Worm (Caenorhabditis elegans): Measurements from ENCODE around the gene C09H10.9.
"Not testable (repeated sequence)": the region's sequence is repeated elsewhere in the genome, so short reads cannot be mapped to it uniquely, and the experiment has no call there.

The C09H10.9 gene

ce11 chrII:11110419-11110818, 6.2 kb downstream of the C09H10.9 start:
- TF ChIP-seq ztf-29 (GFP tag; IDR thresholded peaks at IDR 0.05), result no peak
- no peak for TF ChIP-seq med-1 (GFP tag; optimal IDR thresholded peaks at IDR 0.05; ENCODE audit: insufficient read depth)
- TF ChIP-seq flt-1 (GFP tag; IDR thresholded peaks at IDR 0.05), result no peak
- TF ChIP-seq klf-2 (GFP tag; conservative IDR thresholded peaks at IDR 0.05), result no peak
- no peak for TF ChIP-seq cog-1 (tag; optimal IDR thresholded peaks at IDR 0.05)
- no peak for TF ChIP-seq tab-1 (GFP tag; IDR thresholded peaks at IDR 0.05)
- TF ChIP-seq ref-1 (GFP tag; conservative IDR thresholded peaks at IDR 0.05), result no peak
- no peak for TF ChIP-seq ztf-23 (GFP tag; IDR thresholded peaks at IDR 0.05)
- no peak for TF ChIP-seq T22C8.4 (GFP tag; IDR thresholded peaks at IDR 0.05)

DNA sequence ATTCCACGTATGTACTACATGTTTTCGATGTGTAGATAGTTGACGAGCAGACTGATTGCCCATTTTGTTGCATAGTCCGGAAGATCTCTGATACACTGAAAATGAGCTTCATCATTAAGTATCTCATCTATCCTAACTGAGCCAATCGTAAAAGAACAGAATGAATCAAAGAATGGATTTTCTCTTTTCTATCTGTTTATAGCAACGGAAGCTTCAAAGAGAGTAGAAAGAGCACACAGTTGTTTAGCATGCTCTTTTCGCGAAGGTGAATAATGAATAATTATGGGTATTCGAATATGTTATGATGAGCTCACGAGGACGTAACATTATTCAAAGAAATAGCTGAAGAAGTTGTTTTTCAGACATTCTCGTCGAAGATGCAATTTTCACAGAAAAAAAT, 6.8 kb downstream of the C09H10.9 start, which contains the start of gene glb-4:
Gene glb-4 (minus strand): TSS at position 101 of the 400 bp plus-strand sequence.
- TF ChIP-seq T22C8.4 (GFP tag; IDR thresholded peaks at IDR 0.05) (no peak), tab-1 (GFP tag; IDR thresholded peaks at IDR 0.05) (no peak), klf-2 (GFP tag; conservative IDR thresholded peaks at IDR 0.05) (no peak)

DNA sequence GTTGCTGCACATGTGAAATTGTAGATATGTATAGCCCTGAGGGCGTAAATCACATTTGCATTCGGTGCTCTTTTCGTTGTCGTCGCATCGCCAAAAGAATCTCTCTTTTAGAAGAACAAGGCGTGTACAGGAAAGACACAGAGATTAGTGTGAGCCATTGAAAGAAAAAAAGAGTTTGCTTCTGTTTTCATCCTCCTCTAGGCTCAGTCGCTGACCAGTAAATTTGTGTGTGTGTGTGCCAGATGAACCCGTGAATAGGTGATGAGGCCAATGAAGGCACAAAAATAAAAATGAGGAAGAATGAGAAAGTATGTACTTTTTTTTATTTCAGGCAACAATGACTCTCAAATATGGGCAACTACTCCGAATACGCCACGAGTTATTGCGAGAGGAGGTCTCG, 8.2 kb downstream of the C09H10.9 start, which contains the start of gene mat-2:
Gene mat-2 (plus strand): TSS at position 301 of the 400 bp plus-strand sequence.
- TF ChIP-seq ztf-23 (GFP tag; IDR thresholded peaks at IDR 0.05), result no peak
- TF ChIP-seq cog-1 (tag; optimal IDR thresholded peaks at IDR 0.05), result no peak
- no peak for TF ChIP-seq ztf-29 (GFP tag; IDR thresholded peaks at IDR 0.05)
- no peak for TF ChIP-seq klf-2 (GFP tag; conservative IDR thresholded peaks at IDR 0.05)
- TF ChIP-seq flt-1 (GFP tag; IDR thresholded peaks at IDR 0.05), result no peak
- no peak for TF ChIP-seq med-1 (GFP tag; optimal IDR thresholded peaks at IDR 0.05; ENCODE audit: insufficient read depth)
- no peak for TF ChIP-seq T22C8.4 (GFP tag; IDR thresholded peaks at IDR 0.05)
- TF ChIP-seq ref-1 (GFP tag; conservative IDR thresholded peaks at IDR 0.05), result no peak
- TF ChIP-seq tab-1 (GFP tag; IDR thresholded peaks at IDR 0.05), result no peak

- not testable (repeated sequence) for TF ChIP-seq flt-1 (GFP tag; IDR thresholded peaks at IDR 0.05); cog-1 (tag; optimal IDR thresholded peaks at IDR 0.05); ref-1 (GFP tag; conservative IDR thresholded peaks at IDR 0.05)
Measured at ce11 chrII:11121800-11122199, 17.5 kb downstream of the C09H10.9 start, which contains the start of gene W10C6.2. Gene W10C6.2 (minus strand): TSS chrII:11121900.

DNA sequence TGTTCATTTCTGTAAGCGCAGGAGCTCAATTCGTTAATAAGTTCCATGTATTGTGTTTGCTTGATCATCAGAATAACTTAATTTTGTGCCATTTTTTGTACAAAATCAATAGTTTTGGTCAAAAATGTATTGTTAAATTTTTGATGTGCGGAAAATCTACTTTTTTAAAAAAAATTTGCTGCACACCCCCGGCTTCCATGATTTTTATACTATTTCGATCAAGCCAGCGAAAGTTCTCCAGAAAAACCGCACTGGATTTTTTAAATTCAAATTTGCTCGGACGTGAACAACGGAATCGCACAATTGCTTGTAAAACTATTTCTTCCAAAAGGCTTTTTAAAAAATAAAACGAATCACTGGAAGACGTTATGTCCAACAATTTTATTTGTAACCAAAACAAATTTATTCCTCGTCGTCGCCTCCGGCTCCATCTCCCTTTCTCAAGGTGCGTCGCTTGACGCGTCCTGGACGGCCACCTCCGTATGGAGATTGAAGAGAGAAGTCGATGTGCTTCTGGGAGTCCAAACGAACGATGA, 20.9 kb downstream of the C09H10.9 start:
- TF ChIP-seq flt-1 (GFP tag; IDR thresholded peaks at IDR 0.05) (no peak), ztf-23 (GFP tag; IDR thresholded peaks at IDR 0.05) (no peak), med-1 (GFP tag; optimal IDR thresholded peaks at IDR 0.05; ENCODE audit: insufficient read depth) (no peak), T22C8.4 (GFP tag; IDR thresholded peaks at IDR 0.05) (no peak), tab-1 (GFP tag; IDR thresholded peaks at IDR 0.05) (no peak), ref-1 (GFP tag; conservative IDR thresholded peaks at IDR 0.05) (no peak)

DNA sequence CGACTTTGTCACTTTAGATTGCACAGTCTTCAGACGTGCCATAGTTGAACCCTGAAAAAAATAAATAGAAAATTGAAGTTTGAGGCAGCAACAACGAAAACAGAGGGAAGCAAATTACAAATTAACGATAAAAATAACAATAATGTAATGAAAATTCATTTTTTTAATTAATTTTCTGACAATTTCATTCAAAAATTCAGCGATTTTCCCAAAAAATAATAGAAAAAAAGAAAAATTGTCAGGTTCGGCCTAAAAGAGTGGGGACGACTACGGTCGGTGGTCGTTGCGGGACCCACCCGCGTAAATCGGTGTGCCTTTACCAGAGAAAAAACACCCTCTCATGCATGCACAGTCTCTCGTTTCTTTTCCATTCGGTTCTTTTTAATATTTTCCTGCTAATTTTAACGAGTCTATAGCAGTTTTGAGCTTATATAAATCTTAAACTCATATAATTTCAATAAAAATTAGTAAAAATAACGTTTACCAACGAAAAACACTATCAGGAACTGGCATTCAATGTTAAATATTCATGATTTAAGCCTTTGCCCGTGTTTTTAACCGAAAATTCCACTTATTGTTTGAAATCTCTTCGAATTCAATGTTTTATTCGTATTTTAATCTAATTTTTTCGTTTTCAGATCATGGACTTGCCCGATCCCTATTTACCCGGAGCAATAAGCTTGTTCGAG, 22.2 kb downstream of the C09H10.9 start, which contains the start of the genes rps-9 and lsm-1:
Gene rps-9 (minus strand): TSS at position 51 of the 689 bp plus-strand sequence.
Gene lsm-1 (plus strand): TSS at position 639 of the 689 bp plus-strand sequence.
- TF ChIP-seq flt-1 (GFP tag; IDR thresholded peaks at IDR 0.05) (peak; percentile 46; the same call in 1 of the 2 replicates), klf-2 (GFP tag; conservative IDR thresholded peaks at IDR 0.05) (no peak), cog-1 (tag; optimal IDR thresholded peaks at IDR 0.05) (no peak), T22C8.4 (GFP tag; IDR thresholded peaks at IDR 0.05) (no peak), ref-1 (GFP tag; conservative IDR thresholded peaks at IDR 0.05) (no peak), med-1 (GFP tag; optimal IDR thresholded peaks at IDR 0.05; ENCODE audit: insufficient read depth) (no peak)

- no peak for TF ChIP-seq tab-1 (GFP tag; IDR thresholded peaks at IDR 0.05)
- no peak for TF ChIP-seq T22C8.4 (GFP tag; IDR thresholded peaks at IDR 0.05)
- TF ChIP-seq flt-1 (GFP tag; IDR thresholded peaks at IDR 0.05), result no peak
- TF ChIP-seq cog-1 (tag; optimal IDR thresholded peaks at IDR 0.05), result no peak
- no peak for TF ChIP-seq ref-1 (GFP tag; conservative IDR thresholded peaks at IDR 0.05)
- TF ChIP-seq klf-2 (GFP tag; conservative IDR thresholded peaks at IDR 0.05), result no peak
- TF ChIP-seq ztf-23 (GFP tag; IDR thresholded peaks at IDR 0.05), result no peak
- no peak for TF ChIP-seq ztf-29 (GFP tag; IDR thresholded peaks at IDR 0.05)
- no peak for TF ChIP-seq med-1 (GFP tag; optimal IDR thresholded peaks at IDR 0.05; ENCODE audit: insufficient read depth)
Measured at ce11 chrII:11127364-11127763, 23.1 kb downstream of the C09H10.9 start, which contains the start of gene F40F8.1. Gene F40F8.1 (plus strand): TSS chrII:11127664.

DNA sequence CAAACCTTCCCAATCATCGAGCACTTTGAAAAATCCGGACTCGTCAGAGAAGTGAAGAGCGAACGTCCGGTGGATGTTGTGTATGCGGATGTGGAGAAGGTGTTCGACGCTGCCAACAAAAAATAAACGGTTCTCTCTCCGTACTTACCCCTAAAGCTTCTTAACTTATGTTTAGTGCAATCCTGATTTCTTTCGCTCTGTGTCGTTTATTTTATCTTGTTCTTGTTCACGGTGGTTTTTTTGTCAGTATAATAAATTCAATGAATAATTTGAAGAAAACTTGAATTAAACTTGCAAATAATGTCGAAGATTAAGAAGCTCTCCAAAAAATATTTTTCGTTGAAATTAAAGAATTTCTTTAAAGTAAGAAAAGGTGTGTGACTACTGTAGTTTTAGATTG, 24.7 kb downstream of the C09H10.9 start, which contains the start of gene F40F8.3:
Gene F40F8.3 (plus strand): TSS at position 301 of the 400 bp plus-strand sequence.
- TF ChIP-seq ztf-29 (GFP tag; IDR thresholded peaks at IDR 0.05), result no peak
- no peak for TF ChIP-seq med-1 (GFP tag; optimal IDR thresholded peaks at IDR 0.05; ENCODE audit: insufficient read depth)

- no peak for TF ChIP-seq cog-1 (tag; optimal IDR thresholded peaks at IDR 0.05)
- no peak for TF ChIP-seq ztf-23 (GFP tag; IDR thresholded peaks at IDR 0.05)
Measured at ce11 chrII:11129517-11129916, 25.3 kb downstream of the C09H10.9 start, which contains the start of gene F40F8.12. Gene F40F8.12 (plus strand): TSS chrII:11129817.

ce11 chrII:11132542-11132941, 28.3 kb downstream of the C09H10.9 start, which contains the start of gene F40F8.11:
Gene F40F8.11 (minus strand): TSS chrII:11132590.
- peak; percentile 10 for TF ChIP-seq cog-1 (tag; optimal IDR thresholded peaks at IDR 0.05)
- no peak for TF ChIP-seq klf-2 (GFP tag; conservative IDR thresholded peaks at IDR 0.05)
- TF ChIP-seq ztf-23 (GFP tag; IDR thresholded peaks at IDR 0.05), result no peak

All from whole organism, midembryonic.